Worm (Caenorhabditis elegans): ENCODE results near the gene fbxb-99.

fbxb-99 gene

ce11 chrII:3782309-3783000 is 10.8 kb downstream of the fbxb-99 start, which contains the start of gene T24E12.2:
T24E12.2 (plus strand) TSS chrII:3782950.
- TF ChIP-seq dve-1 (tag; optimal IDR thresholded peaks at IDR 0.05) (no peak), lin-11 (tag; optimal IDR thresholded peaks at IDR 0.05) (no peak), ceh-30 (tag; optimal IDR thresholded peaks at IDR 0.05) (no peak), hlh-8 (tag; optimal IDR thresholded peaks at IDR 0.05) (no peak), unc-42 (tag; optimal IDR thresholded peaks at IDR 0.05) (no peak), ceh-6 (GFP tag; optimal IDR thresholded peaks at IDR 0.05) (no peak)

ce11 chrII:3781238-3781637 is 12.0 kb downstream of the fbxb-99 start:
- TF ChIP-seq F13H6.1 (tag; optimal IDR thresholded peaks at IDR 0.05), result no peak
- no peak for TF ChIP-seq nhr-232 (tag; optimal IDR thresholded peaks at IDR 0.05)
- TF ChIP-seq ceh-31 (tag; optimal IDR thresholded peaks at IDR 0.05), result no peak
- no peak for TF ChIP-seq elt-2 (tag; optimal IDR thresholded peaks at IDR 0.05)
- TF ChIP-seq ceh-45 (GFP tag; IDR thresholded peaks at IDR 0.05), result no peak
- TF ChIP-seq ceh-6 (GFP tag; optimal IDR thresholded peaks at IDR 0.05), result no peak
- no peak for TF ChIP-seq che-1 (tag; optimal IDR thresholded peaks at IDR 0.05)
- TF ChIP-seq pqm-1 (tag; optimal IDR thresholded peaks at IDR 0.05), result no peak
- no peak for TF ChIP-seq nhr-11 (tag; optimal IDR thresholded peaks at IDR 0.05)
- no peak for TF ChIP-seq nfya-1 (tag; optimal IDR thresholded peaks at IDR 0.05)
- TF ChIP-seq mec-3 (tag; optimal IDR thresholded peaks at IDR 0.05; ENCODE audit: borderline replicate concordance), result no peak
- no peak for TF ChIP-seq hlh-30 (tag; optimal IDR thresholded peaks at IDR 0.05; ENCODE audit: insufficient read depth)
- no peak for TF ChIP-seq C08G9.2 (tag; optimal IDR thresholded peaks at IDR 0.05)
- no peak for TF ChIP-seq eyg-1 (tag; optimal IDR thresholded peaks at IDR 0.05)

ce11 chrII:3779463-3779862 is 13.8 kb downstream of the fbxb-99 start, which contains the start of gene T24E12.11:
T24E12.11 (minus strand) TSS chrII:3779563.
- TF ChIP-seq elt-2 (tag; optimal IDR thresholded peaks at IDR 0.05) (no peak), ceh-34 (tag; optimal IDR thresholded peaks at IDR 0.05) (no peak), sdc-2 (tag; optimal IDR thresholded peaks at IDR 0.05) (no peak), C08G9.2 (tag; optimal IDR thresholded peaks at IDR 0.05) (no peak), tbx-2 (tag; optimal IDR thresholded peaks at IDR 0.05) (no peak), nhr-11 (tag; optimal IDR thresholded peaks at IDR 0.05) (no peak)

ce11 chrII:3777802-3778201 is 15.4 kb downstream of the fbxb-99 start:
- TF ChIP-seq hlh-8 (tag; optimal IDR thresholded peaks at IDR 0.05), result no peak
- no peak for TF ChIP-seq eyg-1 (tag; optimal IDR thresholded peaks at IDR 0.05)
- TF ChIP-seq unc-86 (tag; optimal IDR thresholded peaks at IDR 0.05), result no peak
- no peak for TF ChIP-seq pat-9 (tag; optimal IDR thresholded peaks at IDR 0.05)
- no peak for TF ChIP-seq ztf-16 (tag; optimal IDR thresholded peaks at IDR 0.05)
- TF ChIP-seq sox-4 (tag; optimal IDR thresholded peaks at IDR 0.05), result no peak
- no peak for TF ChIP-seq ceh-9 (tag; optimal IDR thresholded peaks at IDR 0.05)
- no peak for TF ChIP-seq dve-1 (tag; optimal IDR thresholded peaks at IDR 0.05)
- no peak for TF ChIP-seq C38D4.7 (GFP tag; optimal IDR thresholded peaks at IDR 0.05)
- no peak for TF ChIP-seq fkh-10 (GFP tag; optimal IDR thresholded peaks at IDR 0.05)
- no peak for TF ChIP-seq hlh-6 (tag; optimal IDR thresholded peaks at IDR 0.05)
- no peak for TF ChIP-seq hlh-13 (GFP tag; optimal IDR thresholded peaks at IDR 0.05)
- no peak for TF ChIP-seq pros-1 (tag; optimal IDR thresholded peaks at IDR 0.05)
- no peak for TF ChIP-seq rnt-1 (tag; optimal IDR thresholded peaks at IDR 0.05)
- TF ChIP-seq gmeb-2 (tag; optimal IDR thresholded peaks at IDR 0.05), result no peak
- no peak for TF ChIP-seq ceh-2 (tag; optimal IDR thresholded peaks at IDR 0.05)
- no peak for TF ChIP-seq odd-2 (tag; optimal IDR thresholded peaks at IDR 0.05)
- no peak for TF ChIP-seq ahr-1 (tag; optimal IDR thresholded peaks at IDR 0.05)

All from whole organism, late embryonic.